Fruit fly (Drosophila melanogaster) whole organism, embryonic: Measurements from ENCODE around the gene Ccn.

ENCODE experiments used
- CG11093 ChIP-seq: fragments of 200-800 bp; sonication (Bioruptor generic); IDR thresholded peaks from 3 replicates; pipeline ENCODE4 v1.3.6; 2022; ENCODE audit warnings: missing biosample characterization, missing genetic modification characterization
- CG13296 ChIP-seq: fragments of 200-800 bp; sonication (Bioruptor generic); optimal IDR thresholded peaks from 3 replicates; lab custom pipeline; 2018; ENCODE audit warnings: missing biosample characterization, mild to moderate bottlenecking, missing genetic modification characterization
- CG14860 ChIP-seq: fragments of 200-800 bp; sonication (Bioruptor generic); IDR thresholded peaks from 3 replicates; pipeline ENCODE4 v1.3.6; 2022; ENCODE audit warnings: missing biosample characterization, missing genetic modification characterization; ENCODE audit not compliant: partially characterized antibody
- CG17186 ChIP-seq: fragments of 200-800 bp; sonication (Bioruptor generic); optimal IDR thresholded peaks from 3 replicates; lab custom pipeline; 2017; ENCODE audit warnings: missing biosample characterization, missing genetic modification reagents, missing genetic modification characterization
- CG17361 ChIP-seq: fragments of 200-800 bp; sonication (Bioruptor generic); IDR thresholded peaks from 3 replicates; pipeline ENCODE4 v1.3.6; 2022; ENCODE audit warnings: missing biosample characterization, missing genetic modification characterization
- CG17829 ChIP-seq: fragments of 200-800 bp; optimal IDR thresholded peaks from 2 replicates; lab custom pipeline; 2019; ENCODE audit warnings: missing biosample characterization, mild to moderate bottlenecking, missing genetic modification characterization, moderate library complexity
- CG2875 ChIP-seq: fragments of 200-800 bp; sonication (Bioruptor generic); optimal IDR thresholded peaks from 2 replicates; lab custom pipeline; 2017; ENCODE audit warnings: missing biosample characterization, mild to moderate bottlenecking, missing genetic modification characterization, missing genetic modification reagents
- CG33213 ChIP-seq: fragments of 200-800 bp; sonication (Bioruptor generic); optimal IDR thresholded peaks from 3 replicates; lab custom pipeline; 2016; ENCODE audit warnings: missing biosample characterization, missing genetic modification characterization
- CG3407 ChIP-seq: fragments of 200-800 bp; sonication (Bioruptor generic); optimal IDR thresholded peaks from 2 replicates; lab custom pipeline; 2018; ENCODE audit warnings: missing biosample characterization, mild to moderate bottlenecking, missing genetic modification characterization
- CG6765 ChIP-seq: fragments of 200-800 bp; sonication (Bioruptor generic); optimal IDR thresholded peaks from 3 replicates; lab custom pipeline; 2017; ENCODE audit warnings: missing biosample characterization, mild to moderate bottlenecking, missing genetic modification characterization
- CG6791 ChIP-seq: fragments of 200-800 bp; sonication (Bioruptor generic); IDR thresholded peaks from 3 replicates; pipeline ENCODE4 v1.3.6; 2022; ENCODE audit warnings: missing biosample characterization, missing genetic modification characterization; ENCODE audit not compliant: partially characterized antibody
- CG9609 ChIP-seq: fragments of 200-800 bp; sonication (Bioruptor generic); optimal IDR thresholded peaks from 3 replicates; lab custom pipeline; 2016; ENCODE audit warnings: missing biosample characterization, missing genetic modification characterization
- Drgx ChIP-seq: fragments of 200-800 bp; sonication (Bioruptor generic); IDR thresholded peaks from 2 replicates; pipeline ENCODE4 v1.3.6; 2022; ENCODE audit warnings: missing biosample characterization, missing genetic modification characterization
- Eip74EF ChIP-seq, 2 experiments: fragments of 200-800 bp in 1 of 2; fragments of >200 bp in 1 of 2; sonication (Bioruptor generic) in 1 of 2; optimal IDR thresholded peaks; 2 replicates each; lab custom pipeline; 2017 to 2019; ENCODE audit warnings: missing biosample characterization in 2 of 2, missing genetic modification characterization in 2 of 2, mild to moderate bottlenecking in 1 of 2, moderate library complexity in 1 of 2
- HLHmδ ChIP-seq: fragments of 200-800 bp; sonication (Bioruptor generic); optimal IDR thresholded peaks from 2 replicates; lab custom pipeline; 2018; ENCODE audit warnings: missing biosample characterization, mild to moderate bottlenecking, missing genetic modification characterization, moderate library complexity
- Hmr ChIP-seq: fragments of 200-800 bp; sonication (Bioruptor generic); optimal IDR thresholded peaks from 3 replicates; lab custom pipeline; 2017; ENCODE audit warnings: mild to moderate bottlenecking, missing biosample characterization, missing genetic modification reagents, missing genetic modification characterization
- Hr78 ChIP-seq, 2 experiments: fragments of 200-800 bp in 1 of 2; fragments of >200 bp in 1 of 2; sonication (Bioruptor generic) in 1 of 2; optimal IDR thresholded peaks; 2 replicates each; lab custom pipeline; 2017 to 2019; ENCODE audit warnings: missing biosample characterization in 2 of 2, missing genetic modification characterization in 2 of 2, mild to moderate bottlenecking in 1 of 2, moderate library complexity in 1 of 2
- Jarid2 ChIP-seq: fragments of 200-800 bp; sonication (Bioruptor generic); optimal IDR thresholded peaks from 3 replicates; lab custom pipeline; 2017; ENCODE audit warnings: mild to moderate bottlenecking, missing biosample characterization, missing genetic modification reagents, missing genetic modification characterization
- Med ChIP-seq: fragments of 200-800 bp; sonication (Bioruptor generic); peaks from one replicate; lab custom pipeline; 2016; ENCODE audit warnings: missing biosample characterization, missing genetic modification characterization, mild to moderate bottlenecking, inconsistent platforms, moderate library complexity
- Neu2 ChIP-seq: fragments of 200-800 bp; sonication (Bioruptor generic); optimal IDR thresholded peaks from 3 replicates; lab custom pipeline; 2016; ENCODE audit warnings: missing biosample characterization, missing genetic modification characterization, borderline replicate concordance
- Nf-YB ChIP-seq: fragments of 200-800 bp; sonication (Bioruptor generic); optimal IDR thresholded peaks from 3 replicates; lab custom pipeline; 2019; ENCODE audit warnings: missing biosample characterization, mild to moderate bottlenecking, missing genetic modification characterization, moderate library complexity
- Pdp1 ChIP-seq, 2 experiments: fragments of 200-800 bp; sonication (Bioruptor generic); optimal IDR thresholded peaks; 3 replicates each; lab custom pipeline; 2016; ENCODE audit warnings: missing biosample characterization in 2 of 2, missing genetic modification characterization in 2 of 2, mild to moderate bottlenecking in 1 of 2, moderate library complexity in 1 of 2
- Side ChIP-seq: fragments of 200-800 bp; sonication (Bioruptor generic); optimal IDR thresholded peaks from 2 replicates; lab custom pipeline; 2016; ENCODE audit warnings: missing biosample characterization, missing genetic modification characterization
- Six4 ChIP-seq: fragments of 200-800 bp; sonication (Bioruptor generic); optimal IDR thresholded peaks from 2 replicates; lab custom pipeline; 2016; ENCODE audit warnings: missing biosample characterization, missing genetic modification characterization
- cato ChIP-seq: fragments of 200-800 bp; sonication (Bioruptor generic); optimal IDR thresholded peaks from 2 replicates; lab custom pipeline; 2016; ENCODE audit warnings: missing biosample characterization, missing genetic modification characterization, borderline replicate concordance
- ci ChIP-seq: fragments of 200-800 bp; sonication (Bioruptor generic); IDR thresholded peaks from 3 replicates; pipeline ENCODE4 v1.3.6; 2022; ENCODE audit warnings: missing biosample characterization, missing genetic modification characterization
- dati ChIP-seq: fragments of 200-800 bp; sonication (Bioruptor generic); IDR thresholded peaks from 2 replicates; pipeline ENCODE4 v1.3.6; 2022; ENCODE audit warnings: missing biosample characterization, missing genetic modification characterization
- disco-r ChIP-seq: fragments of 200-800 bp; sonication (Bioruptor generic); optimal IDR thresholded peaks from 2 replicates; lab custom pipeline; 2016; ENCODE audit warnings: missing biosample characterization, missing genetic modification characterization
- en ChIP-seq: fragments of 200-800 bp; sonication (Bioruptor generic); optimal IDR thresholded peaks from 2 replicates; lab custom pipeline; 2016; ENCODE audit warnings: missing biosample characterization, missing genetic modification characterization
- gcm ChIP-seq: fragments of 200-800 bp; sonication (Bioruptor generic); optimal IDR thresholded peaks from 2 replicates; lab custom pipeline; 2019; ENCODE audit warnings: missing biosample characterization, mild to moderate bottlenecking, missing genetic modification characterization, moderate library complexity
- gsb ChIP-seq: fragments of 200-800 bp; sonication (Bioruptor generic); IDR thresholded peaks from 2 replicates; pipeline ENCODE4 v1.3.6; 2022; ENCODE audit warnings: missing biosample characterization, missing genetic modification characterization
- gsb-n ChIP-seq: fragments of 200-800 bp; sonication (Bioruptor generic); optimal IDR thresholded peaks from 3 replicates; lab custom pipeline; 2018; ENCODE audit warnings: missing biosample characterization, mild to moderate bottlenecking, missing genetic modification characterization
- hth ChIP-seq: fragments of >200 bp; optimal IDR thresholded peaks from 2 replicates; lab custom pipeline; 2017; ENCODE audit warnings: inconsistent platforms
- kay ChIP-seq: fragments of 200-800 bp; sonication (Bioruptor generic); optimal IDR thresholded peaks from 2 replicates; lab custom pipeline; 2016; ENCODE audit warnings: missing biosample characterization, missing genetic modification characterization
- knrl ChIP-seq: fragments of 200-800 bp; sonication (Bioruptor generic); IDR thresholded peaks from 3 replicates; pipeline ENCODE4 v1.3.6; 2022; ENCODE audit warnings: missing biosample characterization, missing genetic modification characterization; ENCODE audit not compliant: partially characterized antibody
- nmo ChIP-seq: fragments of 200-800 bp; sonication (Bioruptor generic); optimal IDR thresholded peaks from 2 replicates; lab custom pipeline; 2018; ENCODE audit warnings: missing biosample characterization, mild to moderate bottlenecking, missing genetic modification characterization, moderate library complexity
- pros ChIP-seq: fragments of 200-800 bp; sonication (Bioruptor generic); optimal IDR thresholded peaks from 3 replicates; lab custom pipeline; 2019; ENCODE audit warnings: missing biosample characterization, mild to moderate bottlenecking, missing genetic modification characterization, moderate library complexity
- rib ChIP-seq: fragments of 200-800 bp; sonication (Bioruptor generic); IDR thresholded peaks from 2 replicates; pipeline ENCODE4 v1.3.6; 2022; ENCODE audit warnings: missing biosample characterization, missing genetic modification characterization
- row ChIP-seq: fragments of 200-800 bp; sonication (Bioruptor generic); IDR thresholded peaks from 3 replicates; pipeline ENCODE4 v1.3.6; 2022; ENCODE audit warnings: missing biosample characterization, missing genetic modification characterization
- sens-2 ChIP-seq: fragments of 200-800 bp; sonication (Bioruptor generic); IDR thresholded peaks from 2 replicates; pipeline ENCODE4 v1.3.6; 2022; ENCODE audit warnings: missing biosample characterization, missing genetic modification characterization
- slbo ChIP-seq: fragments of 200-800 bp; sonication (Bioruptor generic); IDR thresholded peaks from 2 replicates; pipeline ENCODE4 v1.3.6; 2022; ENCODE audit warnings: missing biosample characterization, missing genetic modification characterization
- sna ChIP-seq: fragments of 200-800 bp; sonication (Bioruptor generic); IDR thresholded peaks from 2 replicates; pipeline ENCODE4 v1.3.6; 2022; ENCODE audit warnings: missing biosample characterization, missing genetic modification characterization; ENCODE audit not compliant: partially characterized antibody
- sqz ChIP-seq: fragments of 200-800 bp; sonication (Bioruptor generic); optimal IDR thresholded peaks from 3 replicates; lab custom pipeline; 2018; ENCODE audit warnings: missing biosample characterization, mild to moderate bottlenecking, missing genetic modification characterization
- tna ChIP-seq: fragments of 200-800 bp; sonication (Bioruptor generic); IDR thresholded peaks from 2 replicates; pipeline ENCODE4 v1.3.6; 2022; ENCODE audit warnings: missing biosample characterization, missing genetic modification characterization; ENCODE audit not compliant: partially characterized antibody
- trh ChIP-seq: fragments of 200-800 bp; sonication (Bioruptor generic); optimal IDR thresholded peaks from 2 replicates; lab custom pipeline; 2016; ENCODE audit warnings: missing biosample characterization, missing genetic modification characterization
- ttk ChIP-seq: fragments of 200-800 bp; sonication (Bioruptor generic); IDR thresholded peaks from 2 replicates; pipeline ENCODE4 v2.1.2; 2022; ENCODE audit warnings: missing biosample characterization, missing genetic modification characterization
- usp ChIP-seq: fragments of >200 bp; optimal IDR thresholded peaks from 2 replicates; lab custom pipeline; 2017; ENCODE audit warnings: missing biosample characterization, missing genetic modification characterization
- zen ChIP-seq: fragments of 200-800 bp; sonication (Bioruptor generic); optimal IDR thresholded peaks from 3 replicates; lab custom pipeline; 2018; ENCODE audit warnings: missing biosample characterization, mild to moderate bottlenecking, missing genetic modification characterization, moderate library complexity

Gene Ccn

dm6 chr3L:17643985-17644905 is 45.6 kb upstream of the Ccn start (continued):
- peak in 1 of 2 experiments; percentile 23 for TF ChIP-seq Pdp1 (GFP tag; optimal IDR thresholded peaks at IDR 0.05; lab: Kevin White, UChicago)
- TF ChIP-seq Med (GFP tag; lab: Kevin White, UChicago), result peak; percentile 83
- TF ChIP-seq tna (GFP tag; lab: Robert Waterston, UW), result no peak
- TF ChIP-seq nmo (GFP tag; lab: Kevin White, UChicago), result no peak
- TF ChIP-seq hth, result no peak
- TF ChIP-seq CG13296 (GFP tag; lab: Kevin White, UChicago), result peak; percentile 52
- TF ChIP-seq sqz, result peak; percentile 36
- no peak for TF ChIP-seq Hr78 (GFP tag; optimal IDR thresholded peaks at IDR 0.05; lab: Kevin White, UChicago)
- 0 out of 3 replicates have a peak, but pooled peaks have one; percentile 40 for TF ChIP-seq CG6791
- TF ChIP-seq ci (GFP tag; lab: Robert Waterston, UW), result no peak
- no peak for TF ChIP-seq gsb
- no peak for TF ChIP-seq HLHmδ (GFP tag; lab: Kevin White, UChicago)
- no peak for TF ChIP-seq en (GFP tag; lab: Kevin White, UChicago)
- TF ChIP-seq CG11093 (GFP tag; lab: Robert Waterston, UW), result no peak
- TF ChIP-seq gcm (GFP tag; lab: Kevin White, UChicago), result peak; percentile 58
- TF ChIP-seq usp (GFP tag; lab: Kevin White, UChicago), result no peak
- TF ChIP-seq disco-r (GFP tag; lab: Kevin White, UChicago), result no peak
- TF ChIP-seq Jarid2, result no peak
- TF ChIP-seq sens-2, result no peak
- TF ChIP-seq knrl (GFP tag; lab: Robert Waterston, UW), result no peak
- no peak for TF ChIP-seq CG9609 (GFP tag; lab: Kevin White, UChicago)
- TF ChIP-seq Side (GFP tag; lab: Kevin White, UChicago), result no peak
- TF ChIP-seq CG17361 (GFP tag; lab: Robert Waterston, UW), result no peak
- TF ChIP-seq Nf-YB (GFP tag; lab: Kevin White, UChicago), result no peak
- TF ChIP-seq kay (GFP tag; lab: Kevin White, UChicago), result no peak
- TF ChIP-seq CG17829, result no peak
- no peak for TF ChIP-seq Six4 (GFP tag; lab: Kevin White, UChicago)
- TF ChIP-seq gsb-n (tag; lab: Kevin White, UChicago), result no peak
- TF ChIP-seq dati (GFP tag; lab: Robert Waterston, UW), result no peak
- no peak for TF ChIP-seq CG17186 (GFP tag; lab: Kevin White, UChicago)
- no peak for TF ChIP-seq slbo (GFP tag; lab: Robert Waterston, UW)
- TF ChIP-seq Neu2 (GFP tag; lab: Kevin White, UChicago), result no peak
- no peak for TF ChIP-seq CG3407 (GFP tag; lab: Kevin White, UChicago)
- TF ChIP-seq CG2875 (GFP tag; lab: Kevin White, UChicago), result no peak
- no peak for TF ChIP-seq zen
- no peak for TF ChIP-seq Drgx
- no peak for TF ChIP-seq CG14860 (GFP tag; lab: Robert Waterston, UW)
- TF ChIP-seq row, result peak; percentile 10; the same call in 1 of the 3 replicates
- TF ChIP-seq Eip74EF (GFP tag; optimal IDR thresholded peaks at IDR 0.05; lab: Kevin White, UChicago), result peak in 1 of 2 experiments; percentile 57
- peak; percentile 55; the same call in 1 of the 2 replicates for TF ChIP-seq rib (GFP tag; lab: Robert Waterston, UW)
- peak; percentile 17 for TF ChIP-seq pros (GFP tag; lab: Kevin White, UChicago)
- 0 out of 2 replicates have a peak, but pooled peaks have one; percentile 8 for TF ChIP-seq sna (GFP tag; lab: Robert Waterston, UW)
- no peak for TF ChIP-seq cato (GFP tag; lab: Kevin White, UChicago)
- TF ChIP-seq Hmr (GFP tag; lab: Kevin White, UChicago), result no peak
- no peak for TF ChIP-seq ttk
- no peak for TF ChIP-seq CG33213
- no peak for TF ChIP-seq CG6765 (GFP tag; lab: Kevin White, UChicago)
- TF ChIP-seq trh (GFP tag; lab: Kevin White, UChicago), result no peak
